Fruit fly (Drosophila melanogaster) whole organism, pupa: Measurements from ENCODE around the gene CG16710.

Experiments
- CG10348 ChIP-seq: fragments of 200-800 bp; sonication (Bioruptor generic); IDR thresholded peaks from 2 replicates; pipeline ENCODE4 v1.3.6; 2022; ENCODE audit warnings: missing biosample characterization, missing genetic modification characterization
- CG12605 ChIP-seq: fragments of 200-800 bp; sonication (Bioruptor generic); IDR thresholded peaks from 2 replicates; pipeline ENCODE4 v1.3.6; 2022; ENCODE audit warnings: missing biosample characterization, missing genetic modification characterization
- CG13204 ChIP-seq: fragments of 200-800 bp; sonication (Bioruptor generic); optimal IDR thresholded peaks from 2 replicates; lab custom pipeline; 2018; ENCODE audit warnings: missing biosample characterization, mild to moderate bottlenecking, missing genetic modification characterization, moderate library complexity
- CG14655 ChIP-seq: fragments of 200-800 bp; sonication (Bioruptor generic); optimal IDR thresholded peaks from 3 replicates; lab custom pipeline; 2017; ENCODE audit warnings: mild to moderate bottlenecking, missing biosample characterization, missing genetic modification reagents, missing genetic modification characterization
- CG15710 ChIP-seq: fragments of 200-800 bp; sonication (Bioruptor generic); optimal IDR thresholded peaks from 2 replicates; lab custom pipeline; 2018; ENCODE audit warnings: missing biosample characterization, mild to moderate bottlenecking, missing genetic modification characterization, moderate library complexity
- CG17806 ChIP-seq: fragments of 200-800 bp; sonication (Bioruptor generic); optimal IDR thresholded peaks from 2 replicates; lab custom pipeline; 2018; ENCODE audit warnings: missing biosample characterization, mild to moderate bottlenecking, missing genetic modification characterization, moderate library complexity
- CG32121 ChIP-seq: fragments of 200-800 bp; sonication (Bioruptor generic); IDR thresholded peaks from 2 replicates; pipeline ENCODE4 v1.3.6; 2022; ENCODE audit warnings: missing biosample characterization, missing genetic modification characterization
- CG34367 ChIP-seq: fragments of 200-800 bp; sonication (Bioruptor generic); optimal IDR thresholded peaks from 2 replicates; lab custom pipeline; 2018; ENCODE audit warnings: missing biosample characterization, mild to moderate bottlenecking, missing genetic modification characterization
- CG4496 ChIP-seq: fragments of 200-800 bp; sonication (Bioruptor generic); IDR thresholded peaks from 3 replicates; pipeline ENCODE4 v1.3.6; 2022; ENCODE audit warnings: missing biosample characterization, missing genetic modification characterization
- CG8159 ChIP-seq: fragments of 200-800 bp; sonication (Bioruptor generic); optimal IDR thresholded peaks from 3 replicates; lab custom pipeline; 2018; ENCODE audit warnings: missing biosample characterization, mild to moderate bottlenecking, missing genetic modification characterization, moderate library complexity
- CG8301 ChIP-seq: fragments of 200-800 bp; sonication (Bioruptor generic); optimal IDR thresholded peaks from 2 replicates; lab custom pipeline; 2018; ENCODE audit warnings: missing biosample characterization, mild to moderate bottlenecking, missing genetic modification characterization
- CG9948 ChIP-seq: fragments of 200-800 bp; sonication (Bioruptor generic); optimal IDR thresholded peaks from 2 replicates; lab custom pipeline; 2018; ENCODE audit warnings: missing biosample characterization, mild to moderate bottlenecking, missing genetic modification characterization, moderate library complexity
- D1 ChIP-seq: fragments of 200-800 bp; sonication (Bioruptor generic); optimal IDR thresholded peaks from 2 replicates; lab custom pipeline; 2018; ENCODE audit warnings: missing biosample characterization, mild to moderate bottlenecking, missing genetic modification characterization, moderate library complexity
- EcR ChIP-seq: fragments of 200-800 bp; sonication (Bioruptor generic); optimal IDR thresholded peaks from 3 replicates; lab custom pipeline; 2019; ENCODE audit warnings: missing biosample characterization, missing genetic modification characterization, mild to moderate bottlenecking, moderate library complexity, missing genetic modification reagents
- Ets98B ChIP-seq: fragments of 200-800 bp; sonication (Bioruptor generic); IDR thresholded peaks from 2 replicates; pipeline ENCODE4 v1.3.6; 2022; ENCODE audit warnings: missing biosample characterization, missing genetic modification characterization
- Pif1A ChIP-seq: fragments of 200-800 bp; sonication (Bioruptor generic); optimal IDR thresholded peaks from 3 replicates; lab custom pipeline; 2016; ENCODE audit warnings: missing biosample characterization, missing genetic modification characterization
- Pif1B ChIP-seq: fragments of 200-800 bp; sonication (Bioruptor generic); optimal IDR thresholded peaks from 3 replicates; lab custom pipeline; 2016; ENCODE audit warnings: missing biosample characterization, missing genetic modification characterization
- Snoo ChIP-seq: fragments of 200-800 bp; sonication (Bioruptor generic); optimal IDR thresholded peaks from 3 replicates; lab custom pipeline; 2017; ENCODE audit warnings: missing biosample characterization, mild to moderate bottlenecking, missing genetic modification characterization, inconsistent platforms
- fd96Ca ChIP-seq: fragments of 200-800 bp; sonication (Bioruptor generic); IDR thresholded peaks from 3 replicates; pipeline ENCODE4 v1.3.6; 2022; ENCODE audit warnings: missing biosample characterization, missing genetic modification characterization
- gl ChIP-seq: fragments of 200-800 bp; sonication (Bioruptor generic); optimal IDR thresholded peaks from 2 replicates; lab custom pipeline; 2018; ENCODE audit warnings: missing biosample characterization, mild to moderate bottlenecking, missing genetic modification characterization
- rn ChIP-seq: fragments of 200-800 bp; sonication (Bioruptor generic); IDR thresholded peaks from 2 replicates; pipeline ENCODE4 v1.3.6; 2022; ENCODE audit warnings: missing biosample characterization, missing genetic modification characterization

CG16710 gene

DNA sequence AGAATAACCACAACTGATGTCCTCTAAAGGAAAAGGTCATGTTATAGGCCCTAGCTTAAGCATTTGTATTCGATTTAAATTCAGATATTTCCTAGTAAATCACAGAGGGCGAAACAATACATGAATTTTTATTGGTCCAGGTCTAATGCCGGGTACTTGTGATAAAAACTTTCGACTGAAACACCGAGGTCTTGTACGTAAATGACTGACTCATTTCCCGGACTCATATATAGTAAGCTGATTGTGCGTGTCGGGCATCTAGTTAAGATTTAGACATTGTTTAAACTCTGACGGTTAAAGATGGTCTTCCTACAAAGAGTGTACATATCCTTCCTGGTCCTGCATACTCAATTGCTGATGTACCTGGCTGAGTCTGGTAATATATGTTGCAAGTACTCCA is at the start of gene CG16710:
CG16710 (plus strand) TSS at position 301 of the 400 bp plus-strand sequence.
- TF ChIP-seq CG4496 (GFP tag; lab: Robert Waterston, UW) (no peak), CG15710 (tag; lab: Kevin White, UChicago) (no peak), CG8301 (tag; lab: Kevin White, UChicago) (no peak)

dm6 chr3R:23634789-23635188 is 47.5 kb upstream of the CG16710 start:
- TF ChIP-seq CG10348 (GFP tag; lab: Robert Waterston, UW) = no peak
- TF ChIP-seq CG14655 = no peak
- no peak for TF ChIP-seq EcR (GFP tag; lab: Kevin White, UChicago)
- no peak for TF ChIP-seq gl (tag; lab: Kevin White, UChicago)
- no peak for TF ChIP-seq Ets98B (GFP tag; lab: Robert Waterston, UW)

DNA sequence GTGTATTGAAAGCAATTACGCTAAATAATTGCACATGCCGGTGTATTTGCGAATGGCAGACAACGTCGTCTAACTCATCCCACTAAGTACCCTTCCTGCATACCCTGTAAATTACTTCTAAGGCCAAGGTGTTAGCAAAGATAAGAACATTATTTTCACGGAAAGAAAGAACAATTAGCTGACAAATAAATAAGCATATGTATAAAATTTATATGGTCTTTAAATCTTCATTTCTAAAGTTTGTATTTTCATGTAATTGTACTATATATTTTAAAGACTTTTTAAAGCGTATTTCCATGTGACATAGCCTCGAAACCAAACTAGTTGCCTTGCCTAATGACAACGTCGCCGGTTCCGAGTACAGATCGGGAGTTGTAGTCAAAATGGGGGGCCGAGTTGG is 45.0 kb upstream of the CG16710 start:
- TF ChIP-seq CG8159 (tag; lab: Kevin White, UChicago) (no peak), CG15710 (tag; lab: Kevin White, UChicago) (no peak), rn (GFP tag; lab: Robert Waterston, UW) (no peak), fd96Ca (no peak), CG32121 (GFP tag; lab: Robert Waterston, UW) (0 out of 2 replicates have a peak, but pooled peaks have one; percentile 12), CG10348 (GFP tag; lab: Robert Waterston, UW) (no peak), D1 (tag; lab: Kevin White, UChicago) (no peak), EcR (GFP tag; lab: Kevin White, UChicago) (no peak), Snoo (tag; lab: Kevin White, UChicago) (no peak), CG4496 (GFP tag; lab: Robert Waterston, UW) (no peak), CG9948 (tag; lab: Kevin White, UChicago) (no peak), Pif1B (GFP tag; lab: Kevin White, UChicago) (no peak), CG12605 (GFP tag; lab: Robert Waterston, UW) (no peak), Ets98B (GFP tag; lab: Robert Waterston, UW) (no peak), CG17806 (tag; lab: Kevin White, UChicago) (no peak), CG34367 (tag; lab: Kevin White, UChicago) (no peak), CG8301 (tag; lab: Kevin White, UChicago) (peak; percentile 4), Pif1A (GFP tag; lab: Kevin White, UChicago) (no peak), CG14655 (peak; percentile 30), CG13204 (GFP tag; lab: Kevin White, UChicago) (no peak)

- TF ChIP-seq CG15710 (tag; lab: Kevin White, UChicago) (no peak), CG14655 (peak; percentile 47), CG8159 (tag; lab: Kevin White, UChicago) (no peak), CG17806 (tag; lab: Kevin White, UChicago) (no peak), CG34367 (tag; lab: Kevin White, UChicago) (no peak), fd96Ca (no peak), Pif1B (GFP tag; lab: Kevin White, UChicago) (no peak), CG13204 (GFP tag; lab: Kevin White, UChicago) (no peak), Ets98B (GFP tag; lab: Robert Waterston, UW) (peak; percentile 21; the same call in 1 of the 2 replicates), Pif1A (GFP tag; lab: Kevin White, UChicago) (peak; percentile 47), CG9948 (tag; lab: Kevin White, UChicago) (no peak), CG32121 (GFP tag; lab: Robert Waterston, UW) (peak; percentile 74), rn (GFP tag; lab: Robert Waterston, UW) (no peak), D1 (tag; lab: Kevin White, UChicago) (no peak), CG10348 (GFP tag; lab: Robert Waterston, UW) (no peak), Snoo (tag; lab: Kevin White, UChicago) (no peak), CG4496 (GFP tag; lab: Robert Waterston, UW) (0 out of 3 replicates have a peak, but pooled peaks have one; percentile 17), CG8301 (tag; lab: Kevin White, UChicago) (peak; percentile 44), CG12605 (GFP tag; lab: Robert Waterston, UW) (no peak; the same call in 1 of the 2 replicates), EcR (GFP tag; lab: Kevin White, UChicago) (no peak), gl (tag; lab: Kevin White, UChicago) (no peak)
Measured at dm6 chr3R:23638351-23638750, 44.0 kb upstream of the CG16710 start.

DNA sequence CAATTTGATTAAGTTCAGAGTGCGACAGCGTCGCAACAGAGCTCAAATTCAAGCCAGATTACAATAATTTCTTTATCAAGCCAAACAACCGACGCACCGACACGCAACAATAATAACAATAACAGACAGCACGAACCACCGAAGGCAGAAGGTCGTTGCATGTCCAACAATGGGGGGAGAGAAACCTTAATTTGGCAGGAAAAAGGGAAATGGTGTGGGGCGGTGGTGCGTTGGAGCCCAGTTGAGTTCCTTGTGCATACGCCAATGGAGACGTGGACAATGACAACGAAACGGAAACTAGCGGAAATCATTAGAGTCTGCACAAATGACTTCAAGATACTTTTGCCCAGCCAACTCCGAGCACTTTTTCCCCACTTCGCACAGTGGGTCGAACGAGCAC is 42.7 kb upstream of the CG16710 start:
- TF ChIP-seq fd96Ca (no peak), CG10348 (GFP tag; lab: Robert Waterston, UW) (no peak), CG13204 (GFP tag; lab: Kevin White, UChicago) (no peak), CG34367 (tag; lab: Kevin White, UChicago) (no peak), CG9948 (tag; lab: Kevin White, UChicago) (no peak), CG15710 (tag; lab: Kevin White, UChicago) (no peak), D1 (tag; lab: Kevin White, UChicago) (no peak), CG17806 (tag; lab: Kevin White, UChicago) (no peak), Pif1A (GFP tag; lab: Kevin White, UChicago) (no peak), rn (GFP tag; lab: Robert Waterston, UW) (no peak), CG4496 (GFP tag; lab: Robert Waterston, UW) (no peak), EcR (GFP tag; lab: Kevin White, UChicago) (no peak), Ets98B (GFP tag; lab: Robert Waterston, UW) (no peak), CG32121 (GFP tag; lab: Robert Waterston, UW) (no peak), CG8159 (tag; lab: Kevin White, UChicago) (no peak), gl (tag; lab: Kevin White, UChicago) (no peak), CG12605 (GFP tag; lab: Robert Waterston, UW) (no peak)
